Worm (Caenorhabditis elegans): ENCODE results near the gene C55A6.3.

ce11 chrV:11532964-11533363 is 19.6 kb upstream of the C55A6.3 start:
- TF ChIP-seq ztf-11 (tag; optimal IDR thresholded peaks at IDR 0.05) = no peak
- peak; percentile 64 for TF ChIP-seq ama-1 (optimal IDR thresholded peaks at IDR 0.05)
- TF ChIP-seq ceh-44 (GFP tag; IDR thresholded peaks at IDR 0.05) = no peak
- no peak for TF ChIP-seq zip-11 (GFP tag; IDR thresholded peaks at IDR 0.05)
